Fruit fly (Drosophila melanogaster) whole organism, adult: ENCODE measurements around the gene Dip-B.

Experiments used
- CG11617 ChIP-seq: fragments of 200-800 bp; sonication (Bioruptor generic); optimal IDR thresholded peaks from 2 replicates; lab custom pipeline; 2017; ENCODE audit warnings: mild to moderate bottlenecking, missing biosample characterization, missing genetic modification reagents, missing genetic modification characterization
- CG33017 ChIP-seq: fragments of 200-800 bp; sonication (Bioruptor generic); optimal IDR thresholded peaks from 2 replicates; lab custom pipeline; 2018; ENCODE audit warnings: missing biosample characterization, mild to moderate bottlenecking, missing genetic modification characterization, moderate library complexity
- CG7045 ChIP-seq: fragments of 200-800 bp; sonication (Bioruptor generic); optimal IDR thresholded peaks from 2 replicates; lab custom pipeline; 2017; ENCODE audit warnings: missing biosample characterization, mild to moderate bottlenecking, missing genetic modification characterization
- CG7101 ChIP-seq: fragments of 200-800 bp; sonication (Bioruptor generic); optimal IDR thresholded peaks from 2 replicates; lab custom pipeline; 2018; ENCODE audit warnings: missing biosample characterization, mild to moderate bottlenecking, missing genetic modification characterization, moderate library complexity
- Hr96 ChIP-seq: fragments of 200-800 bp; sonication (Bioruptor generic); optimal IDR thresholded peaks from 2 replicates; lab custom pipeline; 2016; ENCODE audit warnings: missing biosample characterization, missing genetic modification characterization
- Mnt ChIP-seq: fragments of 200-800 bp; sonication (Bioruptor generic); optimal IDR thresholded peaks from 2 replicates; lab custom pipeline; 2016; ENCODE audit warnings: missing biosample characterization, mild to moderate bottlenecking, missing genetic modification characterization
- cic ChIP-seq: fragments of 200-800 bp; sonication (Bioruptor generic); optimal IDR thresholded peaks from 2 replicates; lab custom pipeline; 2017; ENCODE audit warnings: missing biosample characterization, mild to moderate bottlenecking, missing genetic modification characterization, moderate library complexity
- kay ChIP-seq: fragments of 200-800 bp; sonication (Bioruptor generic); peaks from one replicate; lab custom pipeline; 2016; ENCODE audit warnings: missing biosample characterization, missing genetic modification characterization, borderline replicate concordance
- ovo ChIP-seq: fragments of 200-800 bp; sonication (Bioruptor generic); optimal IDR thresholded peaks from 2 replicates; lab custom pipeline; 2016; ENCODE audit warnings: missing biosample characterization, missing genetic modification characterization
- tj ChIP-seq: fragments of 200-800 bp; sonication (Bioruptor generic); optimal IDR thresholded peaks from 3 replicates; lab custom pipeline; 2017; ENCODE audit warnings: missing biosample characterization, mild to moderate bottlenecking, missing genetic modification characterization, moderate library complexity
- toe ChIP-seq: fragments of 200-800 bp; sonication (Bioruptor generic); optimal IDR thresholded peaks from 2 replicates; lab custom pipeline; 2016; ENCODE audit warnings: missing biosample characterization, missing genetic modification characterization

- TF ChIP-seq tj (GFP tag; lab: Kevin White, UChicago) (no peak), toe (GFP tag; lab: Kevin White, UChicago) (peak; percentile 15), CG7045 (no peak), CG7101 (tag; lab: Kevin White, UChicago) (no peak), kay (GFP tag; lab: Kevin White, UChicago) (no peak), CG33017 (no peak), CG11617 (GFP tag; lab: Kevin White, UChicago) (no peak), Mnt (GFP tag; lab: Kevin White, UChicago) (no peak), cic (GFP tag; lab: Kevin White, UChicago) (no peak), Hr96 (GFP tag; lab: Kevin White, UChicago) (no peak), ovo (GFP tag; lab: Kevin White, UChicago) (no peak)
Observed at dm6 chr3R:13779241-13779683, 2.8 kb upstream of the Dip-B start, which contains the start of the genes CG42375 and CG9288.
